Fruit fly (Drosophila melanogaster): ENCODE results near the gene CG14194.

CG14194 gene

dm6 chrX:19224580-19225303 is 31.4 kb downstream of the CG14194 start:
- TF ChIP-seq CG17801 (GFP tag; optimal IDR thresholded peaks at IDR 0.05; ENCODE audit: partially characterized antibody): no peak

dm6 chrX:19225304-19225640 is 31.9 kb downstream of the CG14194 start:
- no peak for TF ChIP-seq CG17801 (GFP tag; optimal IDR thresholded peaks at IDR 0.05; ENCODE audit: partially characterized antibody)

- TF ChIP-seq CG17801 (GFP tag; optimal IDR thresholded peaks at IDR 0.05; ENCODE audit: partially characterized antibody): no peak
These were observed 36.6 kb downstream of the CG14194 start for dm6 chrX:19229855-19230433.

- no peak for TF ChIP-seq CG17801 (GFP tag; optimal IDR thresholded peaks at IDR 0.05; ENCODE audit: partially characterized antibody)
These were observed 45.3 kb downstream of the CG14194 start for dm6 chrX:19238613-19239012.

DNA sequence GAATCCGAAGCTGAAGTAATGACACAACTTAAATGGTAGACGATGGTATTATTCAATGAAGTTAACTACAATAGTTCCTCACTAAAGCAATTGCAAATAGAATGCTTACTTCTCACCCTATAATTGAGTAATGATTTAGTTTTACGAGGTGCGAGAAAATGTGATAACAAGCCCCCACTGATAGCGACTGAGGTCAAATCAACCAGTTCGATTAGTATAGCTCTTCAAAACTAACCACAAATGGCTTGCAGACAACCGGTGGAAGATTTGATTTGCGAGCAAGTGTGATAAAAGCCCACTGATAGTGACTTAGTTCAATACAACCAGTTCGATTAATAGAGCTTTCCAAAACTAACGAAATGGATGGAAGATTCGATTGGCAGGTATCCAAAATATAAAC is 46.0 kb downstream of the CG14194 start:
- TF ChIP-seq CG17801 (GFP tag; optimal IDR thresholded peaks at IDR 0.05; ENCODE audit: partially characterized antibody): no peak

DNA sequence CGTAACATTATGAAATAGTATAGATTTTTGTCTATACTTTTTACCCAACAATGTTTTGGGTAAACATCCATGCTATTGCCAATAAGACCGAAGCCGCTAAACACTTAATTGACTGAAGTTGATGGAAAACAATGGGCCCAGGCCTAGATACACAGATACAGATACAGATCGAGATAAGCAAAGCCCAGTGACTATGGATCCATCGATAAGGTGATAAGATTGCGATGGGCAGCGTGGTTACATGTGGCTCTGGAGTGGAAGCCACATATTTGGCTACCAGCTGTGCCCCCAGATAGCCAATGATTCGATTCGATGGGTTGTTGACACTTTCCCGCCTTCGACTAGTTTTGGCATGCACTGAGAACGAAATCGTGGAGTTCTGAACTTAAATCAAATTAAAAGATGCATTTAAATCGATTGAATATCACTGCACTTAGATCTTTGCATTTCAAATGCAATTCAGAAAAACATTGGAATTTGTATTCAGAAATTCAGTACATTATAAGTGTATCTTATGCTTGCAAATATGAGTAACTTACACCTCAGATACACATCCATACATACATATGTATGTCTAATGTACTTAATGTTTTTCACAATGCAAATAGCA is 47.0 kb downstream of the CG14194 start:
- no peak for TF ChIP-seq CG17801 (GFP tag; optimal IDR thresholded peaks at IDR 0.05; ENCODE audit: partially characterized antibody)

DNA sequence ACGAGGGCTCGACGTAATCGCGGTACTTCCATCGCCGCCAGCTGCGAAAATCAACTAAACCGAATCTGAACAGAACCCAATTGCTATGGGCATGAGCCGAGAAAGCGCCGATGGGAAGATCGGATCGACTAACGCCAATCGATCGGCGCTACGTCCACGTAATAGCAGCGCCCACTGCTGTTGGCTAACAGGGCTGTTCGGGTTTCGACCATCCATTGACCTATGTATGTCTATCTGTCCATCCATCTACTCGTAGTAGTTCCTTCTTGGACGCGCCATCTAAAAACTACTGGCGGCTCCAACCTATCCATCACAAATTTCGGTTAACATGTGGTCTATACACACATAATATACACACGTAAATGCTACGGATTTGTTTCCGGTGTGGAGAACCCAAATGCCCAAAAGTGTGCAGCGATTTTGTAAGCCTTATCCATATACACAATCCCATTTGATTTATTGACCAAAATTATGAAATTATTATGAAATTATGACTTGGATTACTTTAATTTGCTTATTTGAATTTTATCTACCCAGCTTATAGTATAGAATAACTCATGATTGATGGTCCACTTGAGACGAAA is 48.5 kb downstream of the CG14194 start, which contains the start of gene CG14196:
Gene CG14196 (minus strand): TSS at position 51 of the 584 bp plus-strand sequence.
- TF ChIP-seq CG17801 (GFP tag; optimal IDR thresholded peaks at IDR 0.05; ENCODE audit: partially characterized antibody): no peak

DNA sequence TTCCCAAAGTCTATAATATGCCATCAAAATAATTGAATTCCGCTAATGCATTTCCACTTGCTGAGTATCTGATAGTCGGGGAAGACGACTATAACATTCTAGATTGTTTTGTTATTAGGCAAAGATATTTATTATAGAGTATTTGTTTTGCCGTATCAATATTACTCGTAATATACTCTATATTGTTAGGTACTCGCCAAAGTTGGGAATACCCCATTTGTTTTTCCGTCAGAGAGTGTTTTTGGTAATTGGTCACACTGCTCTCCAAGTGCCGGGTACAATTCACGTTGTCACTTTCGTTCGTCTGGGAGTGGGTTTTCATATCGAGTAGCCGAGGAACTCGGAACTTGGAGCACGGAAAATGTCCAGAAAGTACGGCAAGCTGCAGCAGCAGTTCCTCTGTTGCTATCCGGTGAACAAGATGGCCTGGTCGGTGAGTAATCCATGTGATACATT is 50.1 kb downstream of the CG14194 start, which contains the start of gene CG7889:
Gene CG7889 (plus strand): TSS at position 253 of the 456 bp plus-strand sequence.
- no peak for TF ChIP-seq CG17801 (GFP tag; optimal IDR thresholded peaks at IDR 0.05; ENCODE audit: partially characterized antibody)
